Worm (Caenorhabditis elegans): ENCODE data around the gene C25F9.6.

DNA sequence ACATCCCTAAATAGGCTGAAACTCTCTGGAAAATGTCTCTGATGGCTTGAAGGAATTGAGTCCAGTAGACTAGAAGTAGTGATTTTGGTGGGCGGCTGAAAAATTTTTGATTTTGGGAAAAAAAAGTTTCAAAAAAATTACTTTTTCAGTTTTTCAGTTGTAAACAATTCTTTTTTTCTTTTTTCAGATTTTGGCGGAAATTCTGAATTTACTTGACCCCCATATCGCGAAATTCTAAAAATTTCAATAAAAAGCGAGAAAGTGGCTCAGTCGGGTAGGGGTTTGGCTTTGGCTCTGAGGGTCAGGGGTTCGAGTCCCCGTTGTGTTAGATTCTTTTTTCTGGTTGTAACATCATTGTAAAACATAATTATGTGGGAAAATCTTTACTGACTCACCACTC, 25.9 kb upstream of the C25F9.6 start, which contains the start of gene srw-85:
- TF ChIP-seq tab-1 (GFP tag; IDR thresholded peaks at IDR 0.05) (no peak), ref-1 (GFP tag; conservative IDR thresholded peaks at IDR 0.05) (no peak), flt-1 (GFP tag; IDR thresholded peaks at IDR 0.05) (no peak), cog-1 (tag; optimal IDR thresholded peaks at IDR 0.05) (no peak), ztf-29 (GFP tag; IDR thresholded peaks at IDR 0.05) (no peak), T22C8.4 (GFP tag; IDR thresholded peaks at IDR 0.05) (no peak), klf-2 (GFP tag; conservative IDR thresholded peaks at IDR 0.05) (no peak), ztf-23 (GFP tag; IDR thresholded peaks at IDR 0.05) (no peak), med-1 (GFP tag; optimal IDR thresholded peaks at IDR 0.05; ENCODE audit: insufficient read depth) (no peak)
